Worm (Caenorhabditis elegans): ENCODE measurements around the gene str-23.
"Not testable (repeated sequence)": the region's sequence is repeated elsewhere in the genome, so short reads cannot be mapped to it uniquely, and the experiment has no call there.

DNA sequence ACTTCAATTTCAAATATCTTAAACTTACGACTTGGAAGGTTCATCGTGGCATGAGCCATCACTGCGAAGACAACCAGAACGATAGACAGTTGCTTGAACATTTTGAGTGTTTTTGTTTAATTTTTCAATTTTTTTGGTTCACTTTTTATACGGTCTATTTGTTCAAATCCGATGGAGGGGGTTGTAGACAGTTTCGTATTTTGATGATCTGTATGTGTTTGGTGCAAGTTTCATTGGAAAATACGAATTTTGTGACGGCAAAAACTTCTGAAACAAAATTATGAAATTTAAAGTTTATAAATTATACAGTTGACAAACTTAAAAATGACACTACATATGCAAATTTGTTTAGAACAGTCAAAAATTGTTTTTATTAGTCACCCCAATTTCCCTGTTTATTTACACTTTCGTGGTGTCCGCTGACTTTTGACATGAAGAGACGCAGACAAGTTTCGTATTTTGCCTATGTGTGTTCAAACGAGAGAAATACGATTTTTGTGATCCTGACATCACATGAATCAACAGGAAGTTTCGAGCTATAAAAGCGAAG lies 2.9 kb downstream of the str-23 start, which contains the start of the genes C55A1.7 and C55A1.6:
- TF ChIP-seq him-1, dao-5, W03F9.2 (tag; optimal IDR thresholded peaks at IDR 0.05): not testable (repeated sequence)
